Worm (Caenorhabditis elegans) whole organism, mixed stage, embryonic: ENCODE data around the gene srbc-70.
"Not testable (repeated sequence)": the region's sequence is repeated elsewhere in the genome, so short reads cannot be mapped to it uniquely, and the experiment has no call there.

Experiments
- elt-3 ChIP-seq: fragments of 150-350 bp; optimal IDR thresholded peaks from 2 replicates; lab custom pipeline; 2014; ENCODE audit warnings: missing biosample characterization, missing genetic modification characterization
- pha-4 ChIP-seq: fragments of 150-350 bp; optimal IDR thresholded peaks from 2 replicates; lab custom pipeline; 2018; ENCODE audit warnings: missing biosample characterization, missing genetic modification reagents, missing genetic modification characterization
- sptf-1 ChIP-seq: sonication (generic microtip); optimal IDR thresholded peaks from 2 replicates; lab custom pipeline; 2017; ENCODE audit warnings: mild to moderate bottlenecking, missing genetic modification characterization, moderate library complexity, missing compliant biosample characterization

DNA sequence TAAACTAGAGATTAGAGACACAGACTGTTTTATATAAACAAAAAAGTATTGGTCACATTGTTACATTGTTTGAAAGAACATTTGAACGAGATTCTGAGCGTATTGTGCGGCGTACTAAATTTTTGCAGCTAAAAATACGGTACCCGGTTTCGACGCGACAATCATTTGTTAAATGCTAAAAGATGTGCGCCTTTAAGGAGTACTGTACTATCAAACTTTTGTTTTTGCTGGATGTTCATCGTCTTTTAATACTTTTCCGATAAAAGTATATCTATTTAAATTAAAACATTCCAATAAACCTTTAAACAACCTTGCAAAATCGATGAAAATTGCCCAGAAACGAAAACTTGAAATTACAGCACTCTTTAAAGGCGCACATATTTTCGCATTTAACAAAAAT, 31.1 kb downstream of the srbc-70 start, which contains the start of gene K06B9.6:
- TF ChIP-seq elt-3, pha-4, sptf-1 (tag; lab: Kevin White, UChicago): not testable (repeated sequence)
